Worm (Caenorhabditis elegans): Measurements from ENCODE around the gene W06G6.10.

ce11 chrV:16679237-16679636, 32.2 kb upstream of the W06G6.10 start, which contains the start of gene srz-103:
- TF ChIP-seq ztf-11 (tag; optimal IDR thresholded peaks at IDR 0.05) (no peak), pha-4 (tag; optimal IDR thresholded peaks at IDR 0.05) (no peak), nhr-28 (tag; optimal IDR thresholded peaks at IDR 0.05) (no peak), unc-120 (tag; optimal IDR thresholded peaks at IDR 0.05; ENCODE audit: poor library complexity, severe bottlenecking) (no peak), snpc-4 (tag; optimal IDR thresholded peaks at IDR 0.05) (no peak), mep-1 (tag; optimal IDR thresholded peaks at IDR 0.05) (no peak), nhr-12 (tag; optimal IDR thresholded peaks at IDR 0.05) (no peak), lsy-2 (tag; optimal IDR thresholded peaks at IDR 0.05) (no peak), unc-62 (GFP tag; optimal IDR thresholded peaks at IDR 0.05) (no peak), elt-1 (tag; optimal IDR thresholded peaks at IDR 0.05; ENCODE audit: borderline replicate concordance, insufficient read depth) (no peak), nhr-2 (tag; optimal IDR thresholded peaks at IDR 0.05) (no peak), unc-39 (tag; optimal IDR thresholded peaks at IDR 0.05) (no peak), sptf-1 (tag; optimal IDR thresholded peaks at IDR 0.05) (no peak), nhr-76 (tag; optimal IDR thresholded peaks at IDR 0.05) (no peak)
